Fruit fly (Drosophila melanogaster): Measurements from ENCODE around the gene CG10462.

The CG10462 gene

DNA sequence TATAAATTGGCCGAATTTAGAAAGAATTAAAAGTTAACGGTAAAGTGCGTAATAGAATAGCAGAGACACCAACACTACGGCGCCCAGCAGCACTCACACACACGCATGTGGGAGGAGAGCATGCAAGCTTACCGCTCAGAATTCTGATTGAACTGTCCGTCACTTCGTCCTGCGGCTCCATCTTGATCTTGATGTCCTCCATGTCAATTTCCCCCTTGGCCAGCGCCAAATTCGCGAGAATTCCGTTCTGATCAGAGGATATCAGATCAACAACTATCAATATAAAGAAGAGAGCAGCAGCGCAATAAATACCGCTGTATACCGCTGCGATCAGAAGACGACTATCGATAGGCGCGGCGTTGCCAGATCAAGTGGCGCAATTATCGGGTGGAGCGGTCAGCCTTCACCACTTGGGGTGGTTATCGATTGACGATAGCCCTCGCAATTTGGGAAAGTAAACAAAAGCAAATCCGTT is at the start of gene CG10462, which contains the start of gene Nf-YB:
Gene CG10462, minus strand, starts transcription at position 346 of the 475 bp plus-strand sequence.
Gene Nf-YB, plus strand, starts transcription at position 410 of the 475 bp plus-strand sequence.
- TF ChIP-seq pan (optimal IDR thresholded peaks at IDR 0.05) = no peak
- no peak for TF ChIP-seq CG8478 (optimal IDR thresholded peaks at IDR 0.05)
- TF ChIP-seq Dll (optimal IDR thresholded peaks at IDR 0.05) = no peak
- TF ChIP-seq usp (GFP tag; optimal IDR thresholded peaks at IDR 0.05) = no peak
- TF ChIP-seq EcR (GFP tag; optimal IDR thresholded peaks at IDR 0.05) = no peak
- no peak for TF ChIP-seq psq (optimal IDR thresholded peaks at IDR 0.05)

DNA sequence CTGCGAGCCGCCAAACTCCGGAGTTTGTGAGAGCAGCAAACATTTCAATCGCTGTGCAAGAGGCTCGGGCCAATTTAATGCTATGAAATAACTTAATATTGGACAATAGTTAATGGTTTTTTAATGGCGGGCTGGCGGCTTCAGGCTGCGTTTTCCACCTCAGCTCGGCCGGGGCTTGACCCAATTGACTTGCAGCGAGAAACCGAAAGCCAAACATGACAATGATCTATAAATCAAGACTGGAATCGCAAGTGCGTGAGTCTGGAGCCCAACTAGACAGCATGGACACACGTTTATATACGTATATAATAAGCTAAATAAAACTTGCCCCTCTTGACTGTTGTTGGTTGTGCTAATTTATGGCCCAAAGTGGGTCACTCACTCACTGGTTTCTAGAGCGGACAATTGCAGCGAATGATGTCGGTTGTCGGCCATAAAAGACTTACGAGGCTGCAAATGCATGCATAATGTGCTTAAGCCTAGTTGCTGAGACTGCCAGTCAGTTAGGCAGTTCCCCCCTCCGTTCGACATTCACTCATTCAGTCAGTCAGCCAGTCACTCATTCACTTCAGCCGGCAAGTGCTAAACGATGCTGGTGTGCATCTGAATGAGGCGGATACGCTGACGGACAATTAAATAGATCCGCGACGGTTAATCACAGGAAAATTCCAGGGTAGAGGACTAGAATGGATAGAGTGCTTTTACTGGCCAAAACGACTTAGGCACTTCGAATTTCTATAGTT is 49.2 kb upstream of the CG10462 start:
- no peak for TF ChIP-seq CG8478 (optimal IDR thresholded peaks at IDR 0.05)
- no peak for TF ChIP-seq usp (GFP tag; optimal IDR thresholded peaks at IDR 0.05)
- TF ChIP-seq psq (optimal IDR thresholded peaks at IDR 0.05) = no peak

DNA sequence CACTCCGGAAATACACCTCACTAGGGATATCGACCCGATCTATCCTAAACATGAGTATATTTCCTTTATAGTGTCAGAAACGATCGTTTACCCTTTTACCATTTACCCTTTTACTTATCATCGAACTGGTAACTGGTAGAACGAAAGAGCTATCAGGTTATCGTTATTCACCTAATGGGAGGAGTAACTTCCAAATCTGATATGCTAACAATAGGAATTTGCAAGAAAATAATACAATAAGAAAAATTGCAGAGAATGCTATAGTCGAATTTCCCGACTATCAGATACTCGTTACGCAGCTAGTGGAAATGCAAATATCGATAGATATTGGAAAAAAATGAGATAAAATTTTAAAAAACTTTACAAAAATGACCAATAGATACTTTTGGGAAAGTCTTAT is 38.5 kb upstream of the CG10462 start:
- TF ChIP-seq psq (optimal IDR thresholded peaks at IDR 0.05) = no peak
- TF ChIP-seq CG8478 (optimal IDR thresholded peaks at IDR 0.05) = no peak
- no peak for TF ChIP-seq Dll (optimal IDR thresholded peaks at IDR 0.05)
- no peak for TF ChIP-seq EcR (GFP tag; optimal IDR thresholded peaks at IDR 0.05)
- TF ChIP-seq pan (optimal IDR thresholded peaks at IDR 0.05) = no peak
- TF ChIP-seq usp (GFP tag; optimal IDR thresholded peaks at IDR 0.05) = no peak

- no peak for TF ChIP-seq Dll (optimal IDR thresholded peaks at IDR 0.05)
- no peak for TF ChIP-seq pan (optimal IDR thresholded peaks at IDR 0.05)
- no peak for TF ChIP-seq EcR (GFP tag; optimal IDR thresholded peaks at IDR 0.05)
- TF ChIP-seq CG8478 (optimal IDR thresholded peaks at IDR 0.05) = no peak
- no peak for TF ChIP-seq usp (GFP tag; optimal IDR thresholded peaks at IDR 0.05)
- no peak for TF ChIP-seq psq (optimal IDR thresholded peaks at IDR 0.05)
These were observed 33.9 kb upstream of the CG10462 start for dm6 chr2L:19769703-19770102.

DNA sequence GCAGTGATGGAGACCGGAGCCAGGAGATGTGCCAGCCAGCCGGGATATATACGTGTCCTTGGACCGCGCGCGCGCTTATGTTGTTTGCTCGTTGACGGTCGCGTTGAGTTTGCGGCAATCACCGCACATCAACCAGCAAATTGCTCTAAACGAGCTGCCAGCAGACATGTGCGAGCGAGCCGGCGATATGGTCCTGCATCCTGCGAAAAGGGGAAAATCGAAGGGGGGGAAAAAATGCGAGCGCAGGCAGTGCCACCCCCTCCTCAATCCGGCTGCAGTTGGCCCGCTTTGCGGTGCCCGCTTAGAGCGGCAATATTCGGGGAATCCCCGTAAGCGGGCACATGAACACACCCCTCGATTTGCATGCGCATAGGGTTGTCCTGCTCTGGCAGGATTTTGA is 33.2 kb upstream of the CG10462 start, which contains the start of gene bsh:
Gene bsh, minus strand, starts transcription at position 101 of the 400 bp plus-strand sequence.
- TF ChIP-seq EcR (GFP tag; optimal IDR thresholded peaks at IDR 0.05) = no peak
- no peak for TF ChIP-seq CG8478 (optimal IDR thresholded peaks at IDR 0.05)
- no peak for TF ChIP-seq usp (GFP tag; optimal IDR thresholded peaks at IDR 0.05)
- TF ChIP-seq Dll (optimal IDR thresholded peaks at IDR 0.05) = no peak
- TF ChIP-seq psq (optimal IDR thresholded peaks at IDR 0.05) = no peak
- no peak for TF ChIP-seq pan (optimal IDR thresholded peaks at IDR 0.05)

dm6 chr2L:19765406-19765805 is 29.6 kb upstream of the CG10462 start:
- TF ChIP-seq usp (GFP tag; optimal IDR thresholded peaks at IDR 0.05) (no peak), pan (optimal IDR thresholded peaks at IDR 0.05) (no peak), psq (optimal IDR thresholded peaks at IDR 0.05) (no peak), Dll (optimal IDR thresholded peaks at IDR 0.05) (no peak), CG8478 (optimal IDR thresholded peaks at IDR 0.05) (no peak), EcR (GFP tag; optimal IDR thresholded peaks at IDR 0.05) (no peak)

DNA sequence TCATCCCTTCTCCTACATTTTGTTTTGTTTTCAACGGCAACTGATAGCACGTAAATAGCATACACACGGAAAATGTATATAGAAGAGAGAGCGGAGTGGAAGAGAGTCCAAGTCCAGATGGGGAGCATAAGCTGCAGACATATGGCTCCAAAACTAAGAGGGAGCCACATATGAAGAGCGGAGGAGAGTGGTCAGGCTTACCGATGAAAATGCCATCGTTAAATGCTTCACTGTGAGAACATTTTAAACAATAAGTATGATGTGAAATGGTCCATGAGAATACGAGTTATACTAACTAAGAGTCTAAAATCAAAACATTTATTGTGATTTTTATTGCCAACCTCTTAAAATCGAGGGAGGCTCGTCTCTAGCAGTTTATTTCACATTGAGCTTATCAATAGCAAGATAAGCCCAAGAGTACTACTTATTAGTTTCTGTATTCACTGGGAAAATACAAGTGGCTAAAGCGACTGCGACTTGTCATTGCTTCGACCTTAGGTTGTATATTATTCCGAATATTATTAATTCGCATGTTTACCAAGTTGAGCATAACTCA is 28.9 kb upstream of the CG10462 start:
- TF ChIP-seq Dll (optimal IDR thresholded peaks at IDR 0.05) = no peak
- no peak for TF ChIP-seq EcR (GFP tag; optimal IDR thresholded peaks at IDR 0.05)
- no peak for TF ChIP-seq psq (optimal IDR thresholded peaks at IDR 0.05)
- TF ChIP-seq CG8478 (optimal IDR thresholded peaks at IDR 0.05) = no peak
- no peak for TF ChIP-seq pan (optimal IDR thresholded peaks at IDR 0.05)
- TF ChIP-seq usp (GFP tag; optimal IDR thresholded peaks at IDR 0.05) = no peak

DNA sequence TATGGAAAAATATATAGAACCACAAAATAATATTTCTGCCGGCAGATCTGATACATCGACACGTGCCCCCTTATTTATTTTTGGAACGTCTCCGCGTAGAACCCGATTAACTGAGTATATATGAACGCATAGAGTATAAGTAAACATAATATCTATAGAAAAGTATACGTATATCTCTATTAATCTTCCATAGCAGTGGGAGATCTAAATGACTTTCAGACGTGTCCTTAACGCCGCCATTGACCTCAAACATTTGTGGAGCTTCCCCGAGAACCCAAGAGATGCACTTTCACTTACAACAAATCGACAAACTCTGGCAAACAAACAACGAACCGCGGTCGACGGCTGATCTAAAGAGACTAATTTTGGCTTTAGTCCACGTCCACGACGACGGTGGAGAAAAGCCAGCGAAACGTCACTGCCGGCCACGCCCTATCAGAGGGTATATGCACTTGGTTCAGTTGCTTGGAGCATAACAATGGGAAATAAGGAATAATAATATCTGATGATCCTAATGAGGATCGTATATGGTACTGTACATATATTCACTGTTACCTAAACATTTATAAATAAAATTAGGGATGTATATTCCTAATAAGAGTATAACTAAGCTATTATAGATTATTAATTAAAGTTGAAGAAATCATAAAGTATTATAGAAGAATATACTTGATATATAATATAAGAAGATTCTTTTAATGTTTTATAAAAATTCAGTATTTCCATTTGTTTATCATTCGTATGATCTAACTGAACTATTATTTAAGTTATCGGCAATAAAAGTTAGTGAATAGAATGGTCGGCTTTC is 28.2 kb upstream of the CG10462 start, which contains the start of gene fbp:
Gene fbp, minus strand, starts transcription at position 364 of the 808 bp plus-strand sequence.
- TF ChIP-seq psq (optimal IDR thresholded peaks at IDR 0.05) (no peak), pan (optimal IDR thresholded peaks at IDR 0.05) (no peak)

dm6 chr2L:19763446-19763772 is 27.6 kb upstream of the CG10462 start:
- TF ChIP-seq EcR (GFP tag; optimal IDR thresholded peaks at IDR 0.05) = no peak
- TF ChIP-seq CG8478 (optimal IDR thresholded peaks at IDR 0.05) = no peak
- TF ChIP-seq Dll (optimal IDR thresholded peaks at IDR 0.05) = no peak
- TF ChIP-seq usp (GFP tag; optimal IDR thresholded peaks at IDR 0.05) = no peak
- no peak for TF ChIP-seq psq (optimal IDR thresholded peaks at IDR 0.05)
- no peak for TF ChIP-seq pan (optimal IDR thresholded peaks at IDR 0.05)

- TF ChIP-seq pan (optimal IDR thresholded peaks at IDR 0.05) (no peak), psq (optimal IDR thresholded peaks at IDR 0.05) (no peak), EcR (GFP tag; optimal IDR thresholded peaks at IDR 0.05) (no peak), CG8478 (optimal IDR thresholded peaks at IDR 0.05) (no peak), Dll (optimal IDR thresholded peaks at IDR 0.05) (no peak), usp (GFP tag; optimal IDR thresholded peaks at IDR 0.05) (no peak)
These were observed 22.8 kb upstream of the CG10462 start, which contains the start of the genes CG10628 and Dus3 for dm6 chr2L:19758511-19759128. TSS of gene CG10628 (minus strand) at chr2L:19758615. TSS of gene Dus3 (plus strand) at chr2L:19758879.

dm6 chr2L:19756716-19757115 is 20.9 kb upstream of the CG10462 start, which contains the start of gene CG10631:
TSS of gene CG10631 (minus strand) at chr2L:19756904.
- TF ChIP-seq Dll (optimal IDR thresholded peaks at IDR 0.05) = no peak
- TF ChIP-seq usp (GFP tag; optimal IDR thresholded peaks at IDR 0.05) = no peak
- no peak for TF ChIP-seq CG8478 (optimal IDR thresholded peaks at IDR 0.05)
- TF ChIP-seq EcR (GFP tag; optimal IDR thresholded peaks at IDR 0.05) = no peak
- TF ChIP-seq psq (optimal IDR thresholded peaks at IDR 0.05) = no peak
- TF ChIP-seq pan (optimal IDR thresholded peaks at IDR 0.05) = no peak
